Worm (Caenorhabditis elegans): Measurements from ENCODE around the gene T12D8.10.
A peak's percentile ranks its signal among the peaks of the same experiment; 100 is the strongest.

Gene T12D8.10

DNA sequence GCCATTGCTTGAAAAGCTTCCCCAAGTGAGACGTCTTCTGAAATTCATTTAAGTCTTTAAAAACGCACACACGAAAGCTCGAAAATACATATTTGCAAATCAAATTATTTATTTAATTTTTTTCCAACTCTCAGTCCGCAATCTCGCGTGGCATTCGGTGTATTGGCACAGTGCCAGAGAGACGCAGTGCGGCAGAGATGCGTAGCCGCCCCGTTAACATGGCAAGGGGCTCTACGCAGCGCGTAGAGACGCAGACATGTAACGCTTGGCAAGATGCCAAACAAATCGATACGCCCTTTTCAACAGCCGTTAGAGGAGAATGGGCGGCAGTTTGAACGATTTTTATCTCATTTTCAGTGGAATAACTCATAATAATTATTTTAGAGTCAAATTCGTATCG is 1.4 kb upstream of the T12D8.10 start, which contains the start of the genes drr-2 and set-16 (continued):
- TF ChIP-seq egl-27 (tag; optimal IDR thresholded peaks at IDR 0.05) (peak; percentile 55), ztf-11 (tag; optimal IDR thresholded peaks at IDR 0.05) (peak; percentile 20), daf-8 (GFP tag; IDR thresholded peaks at IDR 0.05) (no peak), Y48G9A.11 (GFP tag; IDR thresholded peaks at IDR 0.05) (peak; percentile 89), nhr-6 (tag; optimal IDR thresholded peaks at IDR 0.05) (peak; percentile 99), madf-9 (GFP tag; conservative IDR thresholded peaks at IDR 0.05) (peak; percentile 96), saeg-2 (GFP tag; IDR thresholded peaks at IDR 0.05) (peak; percentile 97), ceh-82 (tag; optimal IDR thresholded peaks at IDR 0.05) (no peak), snpc-4 (tag; optimal IDR thresholded peaks at IDR 0.05) (no peak), nhr-10 (tag; optimal IDR thresholded peaks at IDR 0.05) (peak; percentile 94), mdl-1 (tag; optimal IDR thresholded peaks at IDR 0.05) (peak; percentile 45 to 82), fos-1 (tag; optimal IDR thresholded peaks at IDR 0.05) (peak; percentile 91), zip-11 (GFP tag; IDR thresholded peaks at IDR 0.05) (0 out of 2 replicates have a peak, but pooled peaks have one; percentile 41), hlh-30 (tag; optimal IDR thresholded peaks at IDR 0.05; ENCODE audit: insufficient read depth) (peak; percentile 92), gei-8 (GFP tag; optimal IDR thresholded peaks at IDR 0.05) (peak; percentile 87), lin-39 (tag; optimal IDR thresholded peaks at IDR 0.05) (no peak), nhr-28 (tag; optimal IDR thresholded peaks at IDR 0.05) (peak; percentile 97), dpl-1 (GFP tag; optimal IDR thresholded peaks at IDR 0.05) (peak; percentile 97), unc-39 (tag; optimal IDR thresholded peaks at IDR 0.05) (no peak), ZK546.5 (tag; optimal IDR thresholded peaks at IDR 0.05) (peak in 1 of 2 experiments; percentile 86), daf-19 (GFP tag; conservative IDR thresholded peaks at IDR 0.05) (no peak), daf-16 (GFP tag; optimal IDR thresholded peaks at IDR 0.05) (peak; percentile 87 to 97), daf-16 (tag; optimal IDR thresholded peaks at IDR 0.05) (peak; percentile 82), mxl-2 (GFP tag; conservative IDR thresholded peaks at IDR 0.05) (peak; percentile 88), nhr-48 (tag; optimal IDR thresholded peaks at IDR 0.05) (peak; percentile 96), egl-43 (GFP tag; IDR thresholded peaks at IDR 0.05) (peak; percentile 97), Y5F2A.4 (GFP tag; optimal IDR thresholded peaks at IDR 0.05) (peak; percentile 86), lsy-2 (tag; optimal IDR thresholded peaks at IDR 0.05) (peak; percentile 90 to 97), lin-38 (GFP tag; IDR thresholded peaks at IDR 0.05) (peak; percentile 96), ceh-44 (GFP tag; IDR thresholded peaks at IDR 0.05) (0 out of 2 replicates have a peak, but pooled peaks have one; percentile 41), mep-1 (tag; optimal IDR thresholded peaks at IDR 0.05) (peak; percentile 99), snpc-1.2 (GFP tag; IDR thresholded peaks at IDR 0.05) (peak; percentile 92), Y105C5A.15 (GFP tag; IDR thresholded peaks at IDR 0.05) (peak; percentile 66; the same call in 1 of the 2 replicates), R02D3.7 (tag; optimal IDR thresholded peaks at IDR 0.05) (peak; percentile 3), ama-1 (optimal IDR thresholded peaks at IDR 0.05) (peak; percentile 45), ctbp-1 (GFP tag; IDR thresholded peaks at IDR 0.05) (peak; percentile 98), zfp-2 (tag; optimal IDR thresholded peaks at IDR 0.05) (peak; percentile 94), F37D6.2 (tag; optimal IDR thresholded peaks at IDR 0.05) (peak; percentile 96), vab-7 (GFP tag; IDR thresholded peaks at IDR 0.05) (peak; percentile 80), nhr-237 (tag; optimal IDR thresholded peaks at IDR 0.05) (peak; percentile 67), lin-13 (GFP tag; optimal IDR thresholded peaks at IDR 0.05) (peak; percentile 99), nhr-42 (GFP tag; IDR thresholded peaks at IDR 0.05) (peak; percentile 98), lin-29 (GFP tag; IDR thresholded peaks at IDR 0.05) (peak; percentile 98), mes-2 (tag; optimal IDR thresholded peaks at IDR 0.05; ENCODE audit: poor library complexity, severe bottlenecking) (peak; percentile 96), ceh-28 (tag; optimal IDR thresholded peaks at IDR 0.05) (peak; percentile 81), nhr-111 (GFP tag; optimal IDR thresholded peaks at IDR 0.05) (no peak), lir-3 (tag; optimal IDR thresholded peaks at IDR 0.05) (peak; percentile 81), ces-1 (GFP tag; optimal IDR thresholded peaks at IDR 0.05) (peak; percentile 87), jun-1 (tag; optimal IDR thresholded peaks at IDR 0.05) (peak; percentile 96), pha-4 (GFP tag; IDR thresholded peaks at IDR 0.05) (peak; percentile 99), pha-4 (tag; optimal IDR thresholded peaks at IDR 0.05) (no peak), spr-3 (GFP tag; optimal IDR thresholded peaks at IDR 0.05) (peak; percentile 97)

All from whole organism, L4 larva.